Worm (Caenorhabditis elegans) whole organism, young adult: Measurements from ENCODE around the gene exc-15.

Experiments
- Y67H2A.10 ChIP-seq: fragments of 200-800 bp; sonication (Bioruptor generic); conservative IDR thresholded peaks from 2 replicates; pipeline ENCODE4 v1.3.6; 2022; ENCODE audit warnings: missing genetic modification reagents, missing genetic modification characterization, missing compliant biosample characterization
- athp-1 ChIP-seq: sonication (generic microtip); optimal IDR thresholded peaks from 2 replicates; lab custom pipeline; 2017; ENCODE audit warnings: mild to moderate bottlenecking, missing genetic modification characterization, missing compliant biosample characterization
- dpl-1 ChIP-seq: fragments of 150-350 bp; optimal IDR thresholded peaks from 2 replicates; lab custom pipeline; 2014; ENCODE audit warnings: missing biosample characterization, missing genetic modification reagents, missing genetic modification characterization
- him-1 ChIP-seq: sonication (generic microtip); optimal IDR thresholded peaks from 2 replicates; lab custom pipeline; 2016; ENCODE audit warnings: missing genotype, missing genetic modification reagents, missing genetic modification characterization, missing compliant biosample characterization
- hmg-1.2 ChIP-seq: fragments of 200-800 bp; sonication (Bioruptor generic); IDR thresholded peaks from 2 replicates; pipeline ENCODE4 v1.3.6; 2022; ENCODE audit warnings: missing genetic modification reagents, missing genetic modification characterization, missing compliant biosample characterization
- lin-35 ChIP-seq, 3 experiments: fragments of 150-350 bp in 2 of 3; sonication (generic microtip) in 1 of 3; optimal IDR thresholded peaks; 2 replicates each; lab custom pipeline; 2014 to 2018; ENCODE audit warnings: missing biosample characterization in 3 of 3, missing genetic modification characterization in 3 of 3, missing genetic modification reagents in 3 of 3
- madf-6 ChIP-seq: fragments of 200-800 bp; sonication (Bioruptor generic); IDR thresholded peaks from 2 replicates; pipeline ENCODE4 v1.3.6; 2022; ENCODE audit warnings: missing genetic modification reagents, missing genetic modification characterization, missing compliant biosample characterization
- nfyb-1 ChIP-seq: fragments of 200-800 bp; sonication (Bioruptor generic); IDR thresholded peaks from 2 replicates; pipeline ENCODE4 v1.3.6; 2022; ENCODE audit warnings: missing genetic modification reagents, missing genetic modification characterization, missing compliant biosample characterization
- unc-130 ChIP-seq: sonication (generic microtip); optimal IDR thresholded peaks from 2 replicates; lab custom pipeline; 2016; ENCODE audit warnings: missing genetic modification reagents, missing genetic modification characterization, missing compliant biosample characterization
- zim-3 ChIP-seq: sonication (generic microtip); optimal IDR thresholded peaks from 2 replicates; lab custom pipeline; 2017; ENCODE audit warnings: mild to moderate bottlenecking, missing genetic modification characterization, moderate library complexity, missing compliant biosample characterization

ce11 chrV:4523844-4524243 lies 40.6 kb downstream of the exc-15 start:
- TF ChIP-seq athp-1 (tag; lab: Kevin White, UChicago) (no peak), zim-3 (tag; lab: Kevin White, UChicago) (no peak), Y67H2A.10 (no peak), hmg-1.2 (GFP tag; lab: Robert Waterston, UW) (no peak), unc-130 (no peak), dpl-1 (GFP tag; lab: Kevin White, UChicago) (no peak), nfyb-1 (GFP tag; lab: Robert Waterston, UW) (no peak), lin-35 (GFP tag; optimal IDR thresholded peaks at IDR 0.05; lab: Kevin White, UChicago) (no peak), him-1 (tag; lab: Kevin White, UChicago) (no peak), madf-6 (GFP tag; lab: Robert Waterston, UW) (no peak)
